Worm (Caenorhabditis elegans): ENCODE data around the gene T28C12.6.

The T28C12.6 gene

DNA sequence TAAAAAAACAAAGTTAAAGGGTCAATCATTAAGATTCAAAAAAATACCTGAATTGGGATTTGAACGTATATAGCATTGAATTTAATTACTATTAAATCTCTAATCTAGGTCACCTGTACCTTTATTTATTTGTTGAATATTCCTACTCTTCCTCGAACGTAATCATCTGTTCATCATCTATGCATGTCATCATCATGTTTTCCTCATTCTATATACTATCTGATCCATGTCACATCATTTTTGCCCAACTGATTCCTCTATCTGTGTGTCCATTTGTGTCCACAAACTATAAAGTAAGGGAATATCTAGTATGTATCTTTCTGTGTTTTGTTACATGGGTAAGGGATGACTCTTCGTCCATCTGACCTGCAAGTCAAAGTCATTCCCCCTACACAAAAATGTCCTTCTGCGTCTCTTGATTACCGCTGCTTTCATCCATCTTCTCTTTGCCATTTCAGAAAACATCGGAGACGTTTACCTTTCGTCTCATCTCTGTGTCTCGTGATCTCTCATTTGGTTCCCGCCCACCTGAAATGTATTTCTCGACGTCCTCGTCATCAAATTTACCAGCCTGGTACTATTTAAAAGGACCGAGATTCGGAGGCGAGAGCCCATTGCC lies 13.1 kb downstream of the T28C12.6 start:
- TF ChIP-seq W03F9.2 (tag; optimal IDR thresholded peaks at IDR 0.05) (no peak), dao-5 (tag; optimal IDR thresholded peaks at IDR 0.05) (no peak), him-1 (tag; optimal IDR thresholded peaks at IDR 0.05) (no peak)

DNA sequence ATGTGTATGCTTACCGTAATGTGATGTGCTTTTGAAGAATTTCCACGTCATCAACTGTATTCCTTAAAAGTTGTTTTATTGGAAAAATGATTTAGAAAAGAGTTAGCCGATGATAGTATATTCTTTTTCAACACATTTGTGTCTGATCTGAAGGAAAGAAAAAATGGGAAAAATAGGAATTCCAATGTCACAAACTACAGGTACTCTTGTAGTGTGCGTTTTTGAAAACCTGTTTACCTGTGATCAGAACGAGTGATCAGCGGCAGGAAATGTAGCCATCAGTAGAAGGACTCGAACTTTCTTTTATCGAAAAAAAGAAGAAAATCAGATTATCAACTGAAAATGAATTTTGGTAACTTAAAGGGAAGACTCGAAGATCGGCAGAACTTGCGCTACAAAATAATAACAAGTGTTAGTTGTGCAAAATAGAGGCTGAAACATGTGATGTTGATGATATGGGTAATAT lies 14.2 kb downstream of the T28C12.6 start, which contains the start of gene T28C12.15:
Gene T28C12.15 (minus strand): TSS at position 51 of the 466 bp plus-strand sequence.
- no peak for TF ChIP-seq him-1 (tag; optimal IDR thresholded peaks at IDR 0.05)
- TF ChIP-seq dao-5 (tag; optimal IDR thresholded peaks at IDR 0.05), result no peak
- TF ChIP-seq W03F9.2 (tag; optimal IDR thresholded peaks at IDR 0.05), result no peak

DNA sequence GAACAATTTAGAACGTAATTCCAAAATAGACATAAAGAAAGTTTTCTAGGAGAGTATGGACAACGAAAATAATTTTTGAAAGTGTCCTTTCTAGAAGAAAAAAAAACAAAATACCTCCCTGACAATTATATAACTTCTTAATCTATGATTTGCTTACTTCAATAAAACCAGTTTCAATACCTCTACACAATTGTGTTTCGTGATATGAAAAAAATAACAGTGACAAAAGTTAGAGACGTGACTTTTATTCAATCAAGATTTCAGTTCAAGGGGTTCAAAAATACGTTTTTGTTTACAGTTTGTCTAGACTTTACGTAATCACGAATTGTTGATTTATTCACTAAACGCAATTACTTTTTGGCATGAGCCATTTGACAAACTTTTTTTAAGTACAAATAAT lies 14.6 kb downstream of the T28C12.6 start:
- no peak for TF ChIP-seq him-1 (tag; optimal IDR thresholded peaks at IDR 0.05)
- no peak for TF ChIP-seq dao-5 (tag; optimal IDR thresholded peaks at IDR 0.05)
- no peak for TF ChIP-seq W03F9.2 (tag; optimal IDR thresholded peaks at IDR 0.05)

DNA sequence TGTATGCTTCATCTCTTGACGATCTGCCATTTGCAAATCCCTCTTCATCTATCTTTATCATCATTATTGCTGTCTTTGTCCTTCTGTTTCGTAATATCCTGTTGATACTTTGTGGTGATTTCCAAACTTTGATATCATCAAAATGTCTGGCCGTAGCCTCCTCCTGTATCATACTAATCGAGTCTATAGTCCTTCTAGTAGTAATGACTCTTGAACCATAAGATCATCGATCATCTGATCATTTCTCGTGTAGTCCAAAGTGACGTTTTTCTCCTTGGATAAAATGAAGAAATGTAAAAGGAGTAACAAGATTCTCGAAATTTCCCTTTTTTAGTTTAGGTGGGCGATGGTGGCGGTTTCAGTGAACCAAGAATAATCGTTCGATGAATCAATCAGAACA lies 16.6 kb downstream of the T28C12.6 start:
- TF ChIP-seq dao-5 (tag; optimal IDR thresholded peaks at IDR 0.05), result no peak
- no peak for TF ChIP-seq W03F9.2 (tag; optimal IDR thresholded peaks at IDR 0.05)
- TF ChIP-seq him-1 (tag; optimal IDR thresholded peaks at IDR 0.05), result no peak

DNA sequence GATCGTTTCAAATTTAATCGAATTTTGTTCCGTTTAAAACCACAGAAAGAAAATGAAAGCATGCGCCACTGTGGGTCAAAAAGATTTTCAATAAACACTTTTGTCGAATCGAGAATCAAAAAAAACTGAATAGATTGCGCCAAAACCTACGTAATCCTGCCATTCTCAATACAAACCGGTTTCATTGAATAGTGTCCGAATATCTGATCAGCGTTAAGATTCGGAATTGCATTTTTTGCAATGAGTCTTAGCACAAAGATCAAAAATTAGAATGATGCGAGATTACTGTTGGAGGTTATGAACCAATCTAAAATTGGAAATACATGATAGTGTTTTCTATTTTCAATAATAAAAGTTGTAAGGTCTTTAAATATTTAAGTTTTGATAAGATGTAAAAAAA lies 18.0 kb downstream of the T28C12.6 start:
- TF ChIP-seq him-1 (tag; optimal IDR thresholded peaks at IDR 0.05) (no peak), W03F9.2 (tag; optimal IDR thresholded peaks at IDR 0.05) (no peak), dao-5 (tag; optimal IDR thresholded peaks at IDR 0.05) (no peak)

DNA sequence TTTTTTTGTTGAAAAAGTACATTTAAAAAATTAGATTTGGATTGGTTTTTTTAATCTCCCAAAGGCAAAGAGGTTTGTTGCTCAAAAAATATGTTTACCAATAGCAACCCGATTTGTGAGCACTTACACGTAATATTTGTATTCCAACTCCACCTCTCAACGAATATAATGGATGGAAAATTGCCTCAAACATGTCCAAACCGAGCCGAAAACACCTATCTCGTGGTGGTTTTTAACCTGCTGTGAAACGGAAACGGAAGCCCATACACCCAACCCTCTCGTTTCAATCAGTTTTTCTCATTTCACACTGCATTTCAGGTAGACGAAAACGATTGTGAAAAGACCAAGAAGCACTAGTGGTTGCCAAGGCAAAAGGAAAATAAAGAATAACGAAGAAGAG lies 19.3 kb downstream of the T28C12.6 start, which contains the start of gene cest-24:
Gene cest-24 (plus strand): TSS at position 301 of the 400 bp plus-strand sequence.
- TF ChIP-seq dao-5 (tag; optimal IDR thresholded peaks at IDR 0.05), result no peak
- no peak for TF ChIP-seq W03F9.2 (tag; optimal IDR thresholded peaks at IDR 0.05)

DNA sequence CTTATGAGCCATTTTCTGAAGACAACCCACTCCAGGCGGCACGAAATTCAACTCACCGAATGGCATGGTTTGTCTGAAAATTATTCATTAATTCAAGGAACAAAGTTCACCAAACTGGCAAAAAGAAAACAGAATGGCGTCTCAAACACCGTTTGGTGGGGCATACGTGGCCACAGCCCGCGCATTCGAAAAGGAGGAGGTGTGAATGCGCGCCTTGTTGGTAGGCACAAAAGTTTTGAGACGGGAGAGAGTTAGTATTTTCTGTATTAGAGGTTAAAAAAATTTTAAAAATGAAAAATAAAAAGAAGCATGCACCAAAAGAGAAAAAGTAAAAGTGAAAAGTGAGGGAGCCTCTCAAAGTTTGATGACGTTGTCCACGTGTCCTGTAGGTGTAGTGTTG lies 24.0 kb downstream of the T28C12.6 start:
- TF ChIP-seq W03F9.2 (tag; optimal IDR thresholded peaks at IDR 0.05) (no peak), dao-5 (tag; optimal IDR thresholded peaks at IDR 0.05) (no peak), him-1 (tag; optimal IDR thresholded peaks at IDR 0.05) (no peak)

DNA sequence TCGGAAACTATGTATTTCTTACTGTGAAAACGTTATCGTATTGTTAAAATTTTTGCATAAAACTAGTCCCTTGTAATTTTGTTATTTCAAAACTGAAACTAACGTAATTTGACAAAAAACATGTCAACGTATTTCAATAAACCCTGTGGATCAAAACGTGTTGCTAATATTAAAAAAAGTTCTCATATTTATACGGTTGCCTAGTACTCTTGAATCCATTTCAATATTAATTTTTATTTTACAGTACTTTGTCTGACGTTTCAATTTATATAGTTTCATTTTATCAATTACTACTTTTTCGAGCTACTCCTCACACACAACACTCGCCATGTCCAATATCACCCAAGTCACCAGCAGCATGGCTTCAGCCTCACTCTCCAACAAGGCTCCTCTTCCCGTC lies 32.4 kb downstream of the T28C12.6 start, which contains the start of gene sago-1:
Gene sago-1 (plus strand): TSS at position 301 of the 400 bp plus-strand sequence.
- TF ChIP-seq W03F9.2 (tag; optimal IDR thresholded peaks at IDR 0.05) (no peak), dao-5 (tag; optimal IDR thresholded peaks at IDR 0.05) (no peak), him-1 (tag; optimal IDR thresholded peaks at IDR 0.05) (no peak)

DNA sequence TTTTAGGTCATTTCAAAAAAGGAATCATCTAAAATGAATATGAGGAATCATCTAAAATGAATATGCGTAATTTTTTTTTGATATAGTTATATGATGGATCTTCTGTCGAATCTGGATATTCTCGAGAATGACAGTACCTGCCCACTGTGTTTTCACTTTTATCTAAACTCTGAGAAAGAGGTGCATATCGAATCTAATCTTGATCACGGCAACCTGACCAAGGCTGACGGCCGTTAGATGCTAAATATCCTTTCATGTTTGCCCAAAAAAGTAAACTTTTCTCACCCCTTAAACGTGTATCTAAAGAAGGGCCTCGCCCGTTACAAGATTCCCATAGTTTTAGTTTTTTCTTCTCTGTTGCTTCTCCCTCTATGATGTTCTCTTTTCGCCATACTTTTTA lies 33.5 kb downstream of the T28C12.6 start:
- TF ChIP-seq W03F9.2 (tag; optimal IDR thresholded peaks at IDR 0.05), result no peak
- TF ChIP-seq him-1 (tag; optimal IDR thresholded peaks at IDR 0.05), result no peak

DNA sequence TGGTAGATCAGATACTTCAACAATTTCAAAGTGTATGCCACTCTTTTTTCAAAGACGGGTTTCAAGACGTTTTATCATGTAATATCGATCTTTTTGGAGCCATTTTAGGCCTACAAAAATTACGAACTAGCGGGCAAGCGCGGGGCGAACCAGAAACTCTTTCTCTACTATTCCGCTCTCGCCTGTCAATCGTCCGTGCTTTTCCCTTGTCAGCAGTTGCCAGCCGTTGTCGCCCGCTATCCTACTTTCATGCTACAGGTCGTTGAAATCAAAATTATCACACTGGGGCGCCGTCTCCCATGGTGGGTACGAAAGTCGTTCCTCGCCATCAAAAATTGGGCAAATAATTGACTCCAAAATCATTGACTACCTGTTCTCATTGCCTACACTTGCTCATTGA lies 34.9 kb downstream of the T28C12.6 start:
- TF ChIP-seq dao-5 (tag; optimal IDR thresholded peaks at IDR 0.05) (no peak), W03F9.2 (tag; optimal IDR thresholded peaks at IDR 0.05) (no peak), him-1 (tag; optimal IDR thresholded peaks at IDR 0.05) (no peak)

DNA sequence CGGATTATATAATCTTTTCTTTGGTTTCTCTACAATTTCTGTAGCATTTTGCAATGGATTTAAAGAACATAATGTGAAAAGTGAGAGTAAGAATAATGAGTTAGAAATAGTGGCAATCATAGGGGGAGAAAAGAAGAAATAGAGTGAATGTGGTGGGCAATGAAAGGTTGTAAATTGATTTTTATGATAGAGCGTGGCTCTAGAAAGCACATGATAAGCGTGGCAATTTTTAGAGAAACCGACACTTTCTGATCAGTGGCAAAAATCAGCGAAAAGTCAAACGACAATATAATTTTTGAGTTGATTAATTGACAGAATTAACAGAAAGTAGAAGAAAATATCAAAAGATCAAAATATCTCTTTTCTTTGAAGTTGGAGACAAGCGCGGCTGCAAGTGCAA lies 43.5 kb downstream of the T28C12.6 start, which contains the start of gene K12B6.9:
Gene K12B6.9 (minus strand): TSS at position 266 of the 400 bp plus-strand sequence.
- TF ChIP-seq him-1 (tag; optimal IDR thresholded peaks at IDR 0.05), result no peak
- no peak for TF ChIP-seq dao-5 (tag; optimal IDR thresholded peaks at IDR 0.05)
- TF ChIP-seq W03F9.2 (tag; optimal IDR thresholded peaks at IDR 0.05), result no peak

DNA sequence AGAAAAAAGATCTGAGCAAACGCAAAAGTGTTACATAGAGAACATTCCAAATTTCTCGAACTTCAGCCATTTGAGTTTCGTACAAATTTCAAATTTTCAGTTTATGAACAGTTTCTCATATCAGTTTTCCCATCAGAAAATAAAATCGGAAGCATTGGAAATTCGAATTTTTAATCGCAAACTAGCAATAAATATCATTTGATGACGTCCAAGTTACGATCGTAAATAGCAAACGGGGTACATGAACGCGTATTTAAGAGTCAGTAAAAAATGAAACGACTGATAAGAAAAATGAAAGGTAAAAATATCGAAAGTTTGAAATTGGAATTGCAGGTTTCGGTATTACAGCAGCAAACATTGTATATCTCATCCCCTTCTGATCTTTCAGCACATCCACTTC lies 44.6 kb downstream of the T28C12.6 start:
- TF ChIP-seq him-1 (tag; optimal IDR thresholded peaks at IDR 0.05) (no peak), dao-5 (tag; optimal IDR thresholded peaks at IDR 0.05) (no peak), W03F9.2 (tag; optimal IDR thresholded peaks at IDR 0.05) (no peak)

DNA sequence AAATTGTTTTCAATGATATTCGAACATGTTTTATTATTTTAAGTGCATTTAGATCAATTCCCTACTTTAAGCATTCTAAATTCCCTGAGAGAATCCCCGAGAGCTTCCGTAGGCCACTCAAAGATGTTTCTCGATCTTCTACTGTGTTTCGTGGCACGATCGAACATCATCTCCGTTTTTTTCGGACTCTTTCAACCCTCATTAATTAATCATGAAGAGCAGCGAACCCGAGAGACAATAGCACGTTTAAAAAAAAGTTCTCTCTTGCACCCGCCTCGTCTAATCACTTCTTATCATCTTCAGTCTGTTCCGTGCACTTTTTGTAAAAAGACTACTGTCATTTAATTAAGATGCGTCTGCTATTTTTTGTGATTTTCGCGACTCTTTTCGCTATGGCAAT lies 47.3 kb downstream of the T28C12.6 start, which contains the start of gene K12B6.11:
Gene K12B6.11 (plus strand): TSS at position 301 of the 400 bp plus-strand sequence.
- no peak for TF ChIP-seq W03F9.2 (tag; optimal IDR thresholded peaks at IDR 0.05)

DNA sequence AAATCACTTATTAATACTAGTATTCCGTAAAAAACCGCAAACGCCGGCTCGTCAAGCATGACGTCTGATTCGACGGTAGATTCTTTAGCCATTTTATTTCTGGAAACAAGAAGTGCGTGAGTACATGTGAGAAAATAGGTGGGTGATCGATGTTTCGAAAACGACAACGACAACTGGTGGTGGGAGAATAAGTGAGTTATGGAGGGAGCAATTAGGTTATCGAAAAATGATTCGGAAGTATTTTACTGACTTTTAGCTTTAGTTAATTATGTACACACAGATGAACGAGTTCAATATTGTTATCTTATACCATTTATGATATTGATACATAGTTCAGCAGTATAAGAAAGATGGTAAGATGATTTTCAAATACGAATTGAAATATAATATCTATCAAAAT lies 49.6 kb downstream of the T28C12.6 start, which contains the start of gene srn-1:
Gene srn-1 (minus strand): TSS at position 101 of the 400 bp plus-strand sequence.
- TF ChIP-seq dao-5 (tag; optimal IDR thresholded peaks at IDR 0.05) (no peak), W03F9.2 (tag; optimal IDR thresholded peaks at IDR 0.05) (no peak), him-1 (tag; optimal IDR thresholded peaks at IDR 0.05) (no peak)
